Worm (Caenorhabditis elegans) whole organism, mixed stage, embryonic: ENCODE measurements around the gene timm-17B.2.

ENCODE experiments used
- blmp-1 ChIP-seq: fragments of 150-350 bp; optimal IDR thresholded peaks from 2 replicates; lab custom pipeline; 2014; ENCODE audit warnings: missing biosample characterization, missing genetic modification characterization
- ces-1 ChIP-seq: fragments of 150-350 bp; optimal IDR thresholded peaks from 2 replicates; lab custom pipeline; 2014; ENCODE audit warnings: missing biosample characterization, missing genetic modification reagents, missing genetic modification characterization
- nhr-12 ChIP-seq: fragments of 150-350 bp; optimal IDR thresholded peaks from 2 replicates; lab custom pipeline; 2014; ENCODE audit warnings: missing biosample characterization, missing genetic modification characterization
- nhr-28 ChIP-seq: fragments of 150-350 bp; optimal IDR thresholded peaks from 2 replicates; lab custom pipeline; 2014; ENCODE audit warnings: missing biosample characterization, missing genetic modification characterization
- pha-4 ChIP-seq: fragments of 150-350 bp; optimal IDR thresholded peaks from 2 replicates; lab custom pipeline; 2018; ENCODE audit warnings: missing biosample characterization, missing genetic modification reagents, missing genetic modification characterization
- snpc-4 ChIP-seq: fragments of 150-350 bp; optimal IDR thresholded peaks from 2 replicates; lab custom pipeline; 2014; ENCODE audit warnings: missing biosample characterization, missing genetic modification characterization

DNA sequence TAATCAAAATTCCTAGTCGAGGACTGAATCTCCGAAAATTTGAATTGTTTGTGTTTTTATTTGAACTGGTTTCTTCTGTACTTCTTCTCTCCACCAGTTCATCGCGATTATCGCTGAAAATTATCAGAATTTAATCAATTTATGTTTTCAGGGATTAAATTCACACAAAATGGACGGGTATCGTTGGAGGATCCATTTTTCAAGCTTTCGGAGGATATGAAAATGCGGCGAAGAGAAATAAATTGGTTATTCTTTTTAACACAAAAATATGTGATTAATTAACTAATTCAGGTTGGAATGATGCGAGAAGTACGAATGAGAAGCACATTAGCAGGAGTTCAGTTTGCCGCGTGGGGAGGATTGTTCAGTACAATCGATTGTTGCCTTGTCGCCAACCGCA, at the start of gene timm-17B.2:
- no peak for TF ChIP-seq nhr-28 (tag; lab: Kevin White, UChicago)
- TF ChIP-seq snpc-4 (tag; lab: Kevin White, UChicago), result no peak
- TF ChIP-seq blmp-1 (tag; lab: Kevin White, UChicago), result no peak
- TF ChIP-seq pha-4, result no peak
- no peak for TF ChIP-seq nhr-12 (tag; lab: Kevin White, UChicago)
- no peak for TF ChIP-seq ces-1 (GFP tag; lab: Kevin White, UChicago)
